Worm (Caenorhabditis elegans) whole organism, early embryonic: ENCODE results near the gene srg-22.

Source experiments
- B0310.2 ChIP-seq: sonication (generic microtip); optimal IDR thresholded peaks from 2 replicates; lab custom pipeline; 2016; ENCODE audit warnings: mild to moderate bottlenecking, missing genetic modification characterization, missing compliant biosample characterization
- F13C5.2 ChIP-seq: sonication (generic microtip); optimal IDR thresholded peaks from 2 replicates; lab custom pipeline; 2017; ENCODE audit warnings: mild to moderate bottlenecking, missing genetic modification characterization, inconsistent platforms, missing compliant biosample characterization
- aly-1 ChIP-seq: sonication (generic microtip); optimal IDR thresholded peaks from 2 replicates; lab custom pipeline; 2016; ENCODE audit warnings: missing genetic modification characterization, missing compliant biosample characterization
- ama-1 ChIP-seq: fragments of 150-350 bp; optimal IDR thresholded peaks from 2 replicates; lab custom pipeline; 2014
- ceh-13 ChIP-seq: fragments of 200-800 bp; sonication (Bioruptor generic); optimal IDR thresholded peaks from 2 replicates; lab custom pipeline; 2018; ENCODE audit warnings: mild to moderate bottlenecking, missing genetic modification characterization, missing compliant biosample characterization
- ceh-36 ChIP-seq: sonication (generic microtip); optimal IDR thresholded peaks from 2 replicates; lab custom pipeline; 2016; ENCODE audit warnings: missing genetic modification characterization, inconsistent platforms, missing compliant biosample characterization
- ets-7 ChIP-seq: sonication (generic microtip); optimal IDR thresholded peaks from 2 replicates; lab custom pipeline; 2016; ENCODE audit warnings: missing genotype, missing genetic modification characterization, missing compliant biosample characterization
- flt-1 ChIP-seq: fragments of 200-800 bp; sonication (Bioruptor generic); IDR thresholded peaks from 2 replicates; pipeline ENCODE4 v1.3.6; 2022; ENCODE audit warnings: missing genetic modification characterization, missing compliant biosample characterization
- hmbx-1 ChIP-seq: sonication (generic microtip); optimal IDR thresholded peaks from 2 replicates; lab custom pipeline; 2016; ENCODE audit warnings: mild to moderate bottlenecking, missing genetic modification characterization, missing compliant biosample characterization
- hmg-4 ChIP-seq: fragments of 200-800 bp; sonication (Bioruptor generic); optimal IDR thresholded peaks from 2 replicates; lab custom pipeline; 2018; ENCODE audit warnings: mild to moderate bottlenecking, missing genetic modification characterization, missing compliant biosample characterization
- hnd-1 ChIP-seq: sonication (generic microtip); optimal IDR thresholded peaks from 2 replicates; lab custom pipeline; 2016; ENCODE audit warnings: missing genetic modification characterization, missing compliant biosample characterization
- pes-1 ChIP-seq: fragments of 200-800 bp; sonication (Bioruptor generic); IDR thresholded peaks from 2 replicates; pipeline ENCODE4 v1.3.6; 2022; ENCODE audit warnings: missing genetic modification reagents, missing genetic modification characterization, missing compliant biosample characterization
- scrt-1 ChIP-seq: fragments of 200-800 bp; sonication (Bioruptor generic); IDR thresholded peaks from 2 replicates; pipeline ENCODE4 v1.3.6; 2022; ENCODE audit warnings: missing genetic modification characterization, missing compliant biosample characterization
- sea-1 ChIP-seq: fragments of 200-800 bp; sonication (Bioruptor generic); conservative IDR thresholded peaks from 2 replicates; pipeline ENCODE4 v1.3.6; 2022; ENCODE audit warnings: missing genetic modification characterization, missing compliant biosample characterization
- tbx-11 ChIP-seq: fragments of 200-800 bp; sonication (Bioruptor generic); IDR thresholded peaks from 2 replicates; pipeline ENCODE4 v1.3.6; 2022; ENCODE audit warnings: missing genetic modification characterization, missing compliant biosample characterization
- tbx-37 ChIP-seq: fragments of 200-800 bp; sonication (Bioruptor generic); conservative IDR thresholded peaks from 2 replicates; pipeline ENCODE4 v1.3.6; 2022; ENCODE audit warnings: missing genetic modification reagents, missing genetic modification characterization, missing compliant biosample characterization
- tra-4 ChIP-seq: sonication (generic microtip); optimal IDR thresholded peaks from 2 replicates; lab custom pipeline; 2017; ENCODE audit warnings: missing genetic modification characterization, missing compliant biosample characterization

srg-22 gene

DNA sequence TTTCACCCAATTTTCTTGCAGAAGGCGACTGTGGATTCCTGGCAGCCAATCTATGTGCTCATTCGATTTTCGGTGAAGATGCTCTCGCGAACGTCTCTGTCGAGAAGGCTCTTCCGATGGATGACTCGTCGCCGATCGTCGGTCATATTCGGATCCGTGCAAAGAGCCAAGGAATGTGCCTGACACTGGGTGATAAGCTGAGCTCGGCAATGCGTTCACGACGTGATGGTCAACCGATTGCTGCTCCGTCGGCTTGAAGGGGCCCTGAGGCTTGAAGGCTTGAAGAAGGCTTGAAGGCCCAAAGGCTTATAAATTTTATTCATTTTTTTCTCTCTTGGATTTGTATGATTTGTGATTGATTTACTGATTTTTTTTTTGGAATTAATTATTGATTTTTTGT is 6.1 kb downstream of the srg-22 start:
- TF ChIP-seq ets-7 (tag; lab: Kevin White, UChicago) (no peak), F13C5.2 (tag; lab: Kevin White, UChicago) (no peak)

DNA sequence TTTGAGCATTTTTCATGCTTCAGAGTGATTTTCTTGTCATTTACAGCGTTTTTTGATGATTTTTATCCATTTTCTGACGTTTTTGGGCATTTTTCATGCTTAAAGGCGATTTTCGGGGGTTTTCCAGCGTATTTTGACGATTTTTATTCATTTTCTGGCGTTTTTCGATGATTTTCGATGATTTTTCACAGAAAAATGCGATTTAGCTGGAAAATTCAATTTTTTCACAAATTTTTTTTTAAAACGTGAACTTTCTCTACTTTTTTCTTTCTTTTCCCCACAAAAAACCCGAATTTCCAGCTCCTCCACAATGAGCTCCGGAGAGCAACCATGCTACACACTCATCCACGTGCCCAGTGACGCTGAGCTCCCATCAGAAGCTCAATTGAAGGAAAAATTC is 14.8 kb downstream of the srg-22 start, which contains the start of gene copb-1:
TSS of gene copb-1 (plus strand) at position 301 of the 400 bp plus-strand sequence.
- TF ChIP-seq hmg-4 (no peak), ceh-36 (tag; lab: Kevin White, UChicago) (no peak), ceh-13 (GFP tag; lab: Kevin White, UChicago) (no peak), tbx-11 (GFP tag; lab: Robert Waterston, UW) (no peak), F13C5.2 (tag; lab: Kevin White, UChicago) (no peak), aly-1 (tag; lab: Kevin White, UChicago) (no peak), flt-1 (GFP tag; lab: Robert Waterston, UW) (no peak), hmbx-1 (tag; lab: Kevin White, UChicago) (no peak), ama-1 (lab: Kevin White, UChicago) (no peak), tra-4 (tag; lab: Kevin White, UChicago) (no peak), ets-7 (tag; lab: Kevin White, UChicago) (no peak), scrt-1 (GFP tag; lab: Robert Waterston, UW) (no peak), pes-1 (no peak), tbx-37 (no peak), B0310.2 (tag; lab: Kevin White, UChicago) (no peak), hnd-1 (tag; lab: Kevin White, UChicago) (no peak), sea-1 (GFP tag; lab: Robert Waterston, UW) (no peak)

ce11 chrII:3076915-3077314 is 16.3 kb downstream of the srg-22 start, which contains the start of gene Y25C1A.8:
TSS of gene Y25C1A.8 (minus strand) at chrII:3076959.
- 0 out of 2 replicates have a peak, but pooled peaks have one; percentile 45 for TF ChIP-seq pes-1
- no peak for TF ChIP-seq flt-1 (GFP tag; lab: Robert Waterston, UW)
- TF ChIP-seq tbx-37 = no peak
- peak; percentile 16 for TF ChIP-seq hmg-4
- peak; percentile 17 for TF ChIP-seq aly-1 (tag; lab: Kevin White, UChicago)
- TF ChIP-seq sea-1 (GFP tag; lab: Robert Waterston, UW) = 0 out of 2 replicates have a peak, but pooled peaks have one; percentile 14
- peak; percentile 87 for TF ChIP-seq F13C5.2 (tag; lab: Kevin White, UChicago)
- TF ChIP-seq tbx-11 (GFP tag; lab: Robert Waterston, UW) = 0 out of 2 replicates have a peak, but pooled peaks have one; percentile 13

DNA sequence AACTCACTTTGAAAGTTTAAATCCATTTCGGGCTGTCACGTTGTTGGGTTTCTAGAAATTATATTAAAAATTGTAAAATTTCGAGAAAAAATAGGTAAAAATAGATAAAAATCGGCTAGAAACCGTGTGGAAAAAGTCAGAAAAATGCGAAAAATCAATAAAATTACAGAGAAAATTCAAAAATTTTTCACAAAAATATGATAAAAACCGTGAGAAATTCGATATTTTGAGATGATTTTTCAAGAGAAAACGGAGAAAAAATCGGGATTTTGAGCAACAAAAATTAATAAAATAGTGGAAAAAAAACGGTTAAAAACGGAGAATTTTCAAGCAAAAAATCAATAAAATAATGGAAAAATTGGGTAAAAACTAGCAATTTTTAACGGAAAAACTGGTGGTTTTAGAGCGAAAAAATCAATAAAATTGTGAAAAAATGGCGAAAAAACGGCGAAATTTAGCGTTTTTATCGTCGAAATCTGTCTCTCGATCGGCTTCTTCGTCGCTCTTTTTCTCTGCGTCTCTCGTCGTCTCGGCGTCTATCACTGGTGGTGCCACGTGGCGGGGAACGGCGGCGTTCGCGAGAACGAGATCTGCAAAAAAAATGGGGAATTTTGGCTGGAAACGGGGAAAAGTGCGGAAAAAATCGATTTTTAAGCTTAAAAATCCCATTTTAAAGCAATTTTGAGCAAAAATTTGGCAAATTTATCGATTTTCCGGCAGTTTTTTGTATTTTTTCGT is 22.1 kb downstream of the srg-22 start, which contains the start of gene Y25C1A.7:
TSS of gene Y25C1A.7 (minus strand) at position 51 of the 738 bp plus-strand sequence.
- TF ChIP-seq scrt-1 (GFP tag; lab: Robert Waterston, UW) (no peak), hmg-4 (no peak), ceh-36 (tag; lab: Kevin White, UChicago) (no peak), ceh-13 (GFP tag; lab: Kevin White, UChicago) (no peak), sea-1 (GFP tag; lab: Robert Waterston, UW) (no peak), hnd-1 (tag; lab: Kevin White, UChicago) (no peak), pes-1 (no peak), aly-1 (tag; lab: Kevin White, UChicago) (no peak), ets-7 (tag; lab: Kevin White, UChicago) (no peak), tra-4 (tag; lab: Kevin White, UChicago) (no peak), ama-1 (lab: Kevin White, UChicago) (no peak), tbx-37 (no peak), B0310.2 (tag; lab: Kevin White, UChicago) (no peak)

DNA sequence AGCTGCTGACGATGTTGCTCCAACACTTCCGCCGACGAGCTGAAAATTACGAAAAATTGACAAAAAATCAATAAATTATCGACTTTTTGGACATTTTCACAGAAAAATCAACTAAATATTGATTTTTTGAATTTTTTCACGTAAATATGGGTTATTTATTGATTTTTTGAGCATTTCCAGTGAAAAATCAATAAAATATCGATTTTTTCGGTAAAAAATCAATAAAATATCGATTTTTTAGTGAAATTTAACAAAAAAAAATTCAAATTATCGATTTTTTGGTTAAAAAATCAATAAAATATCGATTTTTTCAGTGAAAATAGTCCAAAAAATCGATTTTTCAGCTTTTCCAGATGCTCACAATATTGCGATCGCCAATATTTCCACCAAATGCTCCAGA is 23.1 kb downstream of the srg-22 start:
- TF ChIP-seq flt-1 (GFP tag; lab: Robert Waterston, UW) (no peak), tbx-11 (GFP tag; lab: Robert Waterston, UW) (no peak), F13C5.2 (tag; lab: Kevin White, UChicago) (no peak), ceh-36 (tag; lab: Kevin White, UChicago) (no peak), hmbx-1 (tag; lab: Kevin White, UChicago) (no peak), ets-7 (tag; lab: Kevin White, UChicago) (no peak), ceh-13 (GFP tag; lab: Kevin White, UChicago) (no peak), tra-4 (tag; lab: Kevin White, UChicago) (no peak), ama-1 (lab: Kevin White, UChicago) (no peak), hmg-4 (no peak), aly-1 (tag; lab: Kevin White, UChicago) (no peak), tbx-37 (no peak), hnd-1 (tag; lab: Kevin White, UChicago) (no peak), scrt-1 (GFP tag; lab: Robert Waterston, UW) (no peak)

- TF ChIP-seq hmg-4 (no peak), ets-7 (tag; lab: Kevin White, UChicago) (no peak), ceh-36 (tag; lab: Kevin White, UChicago) (no peak), pes-1 (no peak), flt-1 (GFP tag; lab: Robert Waterston, UW) (no peak)
Measured at ce11 chrII:3068646-3069045, 24.6 kb downstream of the srg-22 start.

DNA sequence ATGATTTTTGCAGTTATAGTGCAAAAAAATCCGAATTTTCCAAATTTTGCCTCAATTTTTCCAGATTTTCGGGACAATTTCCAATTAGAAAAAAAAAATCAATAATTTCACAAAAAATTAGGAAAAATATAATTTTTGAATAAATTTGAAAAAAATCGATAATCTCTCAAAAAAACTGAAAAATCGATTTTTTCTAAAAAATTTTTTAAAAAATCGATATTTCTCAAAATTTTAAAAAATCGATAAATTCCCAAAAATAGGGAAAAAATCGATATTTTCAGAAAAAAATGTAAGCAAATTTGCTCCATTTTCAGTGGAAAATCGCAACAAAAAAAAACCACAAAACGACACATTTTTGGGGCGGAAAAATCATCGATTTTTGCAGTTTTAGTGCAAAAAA is 25.4 kb downstream of the srg-22 start:
- TF ChIP-seq hmbx-1 (tag; lab: Kevin White, UChicago) = no peak
- TF ChIP-seq ceh-36 (tag; lab: Kevin White, UChicago) = no peak
- TF ChIP-seq aly-1 (tag; lab: Kevin White, UChicago) = no peak
- TF ChIP-seq flt-1 (GFP tag; lab: Robert Waterston, UW) = no peak
